Comparison of ENCODE assay signal across 3 worm cellular contexts in genomic region chrIV:11788383-11788963, ce11.
TF ChIP-seq lines count a peak whose summit lies in the region.

No protein-coding gene starts in this region.

TF ChIP-seq in whole organism, L1 larva, 84 proteins besides CTCF, POLR2A, EP300 and RAD21 (continued from another document):
- TF ChIP-seq fkh-8 (tag; optimal IDR thresholded peaks at IDR 0.05; lab: Kevin White, UChicago) (no peak), nhr-90 (tag; optimal IDR thresholded peaks at IDR 0.05; lab: Kevin White, UChicago; ENCODE audit: poor library complexity) (no peak), lin-14 (GFP tag; optimal IDR thresholded peaks at IDR 0.05; lab: Kevin White, UChicago) (peak; percentile 84), ztf-4 (tag; optimal IDR thresholded peaks at IDR 0.05; lab: Kevin White, UChicago) (no peak), vab-15 (tag; optimal IDR thresholded peaks at IDR 0.05; lab: Kevin White, UChicago) (no peak), lin-35 (GFP tag; optimal IDR thresholded peaks at IDR 0.05; lab: Kevin White, UChicago) (peak in 1 of 2 experiments; percentile 4), fkh-10 (GFP tag; optimal IDR thresholded peaks at IDR 0.05; lab: Kevin White, UChicago) (peak; percentile 73), ces-1 (GFP tag; optimal IDR thresholded peaks at IDR 0.05; lab: Kevin White, UChicago) (peak; percentile 83), zag-1 (tag; optimal IDR thresholded peaks at IDR 0.05; lab: Kevin White, UChicago) (peak; percentile 29), mep-1 (tag; optimal IDR thresholded peaks at IDR 0.05; lab: Kevin White, UChicago) (peak; percentile 39), sptf-1 (tag; optimal IDR thresholded peaks at IDR 0.05; lab: Kevin White, UChicago) (no peak)

TF ChIP-seq in whole organism, L2 larva, 48 proteins besides CTCF, POLR2A, EP300 and RAD21 (continued from another document):
- TF ChIP-seq mdl-1 (tag; optimal IDR thresholded peaks at IDR 0.05; lab: Kevin White, UChicago) (no peak), nhr-129 (tag; optimal IDR thresholded peaks at IDR 0.05; lab: Kevin White, UChicago) (no peak), C34F6.9 (tag; optimal IDR thresholded peaks at IDR 0.05; lab: Kevin White, UChicago) (peak; percentile 54)

TF ChIP-seq in whole organism, L4 larva, 104 proteins besides CTCF, POLR2A, EP300 and RAD21 (continued from another document):
- TF ChIP-seq ceh-32 (tag; optimal IDR thresholded peaks at IDR 0.05; lab: Kevin White, UChicago; ENCODE audit: poor library complexity), result no peak
- no peak for TF ChIP-seq spr-1 (tag; optimal IDR thresholded peaks at IDR 0.05; lab: Kevin White, UChicago)
- no peak for TF ChIP-seq dmd-6 (GFP tag; IDR thresholded peaks at IDR 0.05; lab: Robert Waterston, UW)
- no peak for TF ChIP-seq mdt-29 (GFP tag; IDR thresholded peaks at IDR 0.05; lab: Robert Waterston, UW)
- no peak for TF ChIP-seq nhr-41 (GFP tag; IDR thresholded peaks at IDR 0.05; lab: Robert Waterston, UW)
- no peak for TF ChIP-seq ztf-7 (tag; optimal IDR thresholded peaks at IDR 0.05; lab: Kevin White, UChicago)
- no peak for TF ChIP-seq lir-3 (tag; optimal IDR thresholded peaks at IDR 0.05; lab: Kevin White, UChicago)
- no peak for TF ChIP-seq nhr-48 (tag; optimal IDR thresholded peaks at IDR 0.05; lab: Kevin White, UChicago)
- TF ChIP-seq gei-8 (GFP tag; optimal IDR thresholded peaks at IDR 0.05; lab: Kevin White, UChicago), result no peak
- no peak for TF ChIP-seq lin-15B (tag; optimal IDR thresholded peaks at IDR 0.05; lab: Kevin White, UChicago)
- no peak for TF ChIP-seq F37D6.2 (tag; optimal IDR thresholded peaks at IDR 0.05; lab: Kevin White, UChicago)
- TF ChIP-seq spr-3 (GFP tag; optimal IDR thresholded peaks at IDR 0.05; lab: Kevin White, UChicago), result no peak
- TF ChIP-seq sdz-12 (GFP tag; optimal IDR thresholded peaks at IDR 0.05; lab: Kevin White, UChicago), result no peak
- no peak for TF ChIP-seq nhr-76 (tag; optimal IDR thresholded peaks at IDR 0.05; lab: Kevin White, UChicago)
- no peak for TF ChIP-seq nhr-77 (tag; optimal IDR thresholded peaks at IDR 0.05; lab: Kevin White, UChicago)
- no peak for TF ChIP-seq daf-8 (GFP tag; IDR thresholded peaks at IDR 0.05; lab: Robert Waterston, UW)
- no peak for TF ChIP-seq unc-39 (tag; optimal IDR thresholded peaks at IDR 0.05; lab: Kevin White, UChicago)
- TF ChIP-seq Y105C5A.15 (GFP tag; IDR thresholded peaks at IDR 0.05; lab: Robert Waterston, UW), result no peak
- no peak for TF ChIP-seq nhr-42 (GFP tag; IDR thresholded peaks at IDR 0.05; lab: Robert Waterston, UW)
- TF ChIP-seq mxl-3 (GFP tag; optimal IDR thresholded peaks at IDR 0.05; lab: Kevin White, UChicago), result no peak
- TF ChIP-seq F10B5.3 (tag; optimal IDR thresholded peaks at IDR 0.05; lab: Kevin White, UChicago), result no peak
- no peak for TF ChIP-seq daf-12 (tag; optimal IDR thresholded peaks at IDR 0.05; lab: Kevin White, UChicago)
- TF ChIP-seq madf-5 (GFP tag; IDR thresholded peaks at IDR 0.05; lab: Robert Waterston, UW), result no peak
- TF ChIP-seq tag-97 (GFP tag; IDR thresholded peaks at IDR 0.05; lab: Robert Waterston, UW), result no peak
- TF ChIP-seq aly-2 (tag; optimal IDR thresholded peaks at IDR 0.05; lab: Kevin White, UChicago), result no peak
- TF ChIP-seq ctbp-1 (GFP tag; IDR thresholded peaks at IDR 0.05; lab: Robert Waterston, UW), result no peak
- no peak for TF ChIP-seq snpc-1.2 (GFP tag; IDR thresholded peaks at IDR 0.05; lab: Robert Waterston, UW)
- no peak for TF ChIP-seq dmd-8 (GFP tag; IDR thresholded peaks at IDR 0.05; lab: Robert Waterston, UW)
- no peak for TF ChIP-seq egl-27 (tag; optimal IDR thresholded peaks at IDR 0.05; lab: Kevin White, UChicago)
- TF ChIP-seq mep-1 (tag; optimal IDR thresholded peaks at IDR 0.05; lab: Kevin White, UChicago), result peak; percentile 19
- TF ChIP-seq fos-1 (tag; optimal IDR thresholded peaks at IDR 0.05; lab: Kevin White, UChicago), result no peak
- no peak for TF ChIP-seq lim-7 (GFP tag; IDR thresholded peaks at IDR 0.05; lab: Robert Waterston, UW)
- no peak for TF ChIP-seq ceh-28 (tag; optimal IDR thresholded peaks at IDR 0.05; lab: Kevin White, UChicago)
